Fruit fly (Drosophila melanogaster) whole organism, adult: ENCODE measurements around the gene CG7300.

Experiments used
- CG11617 ChIP-seq: fragments of 200-800 bp; sonication (Bioruptor generic); optimal IDR thresholded peaks from 2 replicates; lab custom pipeline; 2017; ENCODE audit warnings: mild to moderate bottlenecking, missing biosample characterization, missing genetic modification reagents, missing genetic modification characterization
- CG12768 ChIP-seq: fragments of 200-800 bp; sonication (Bioruptor generic); optimal IDR thresholded peaks from 2 replicates; lab custom pipeline; 2017; ENCODE audit warnings: missing biosample characterization, missing genetic modification characterization, mild to moderate bottlenecking, moderate library complexity, missing genetic modification reagents
- CG33017 ChIP-seq: fragments of 200-800 bp; sonication (Bioruptor generic); optimal IDR thresholded peaks from 2 replicates; lab custom pipeline; 2018; ENCODE audit warnings: missing biosample characterization, mild to moderate bottlenecking, missing genetic modification characterization, moderate library complexity
- CG5204 ChIP-seq: fragments of 200-800 bp; sonication (Bioruptor generic); optimal IDR thresholded peaks from 2 replicates; lab custom pipeline; 2016; ENCODE audit warnings: missing biosample characterization, missing genetic modification characterization
- CG7045 ChIP-seq: fragments of 200-800 bp; sonication (Bioruptor generic); optimal IDR thresholded peaks from 2 replicates; lab custom pipeline; 2017; ENCODE audit warnings: missing biosample characterization, mild to moderate bottlenecking, missing genetic modification characterization
- CG7101 ChIP-seq: fragments of 200-800 bp; sonication (Bioruptor generic); optimal IDR thresholded peaks from 2 replicates; lab custom pipeline; 2018; ENCODE audit warnings: missing biosample characterization, mild to moderate bottlenecking, missing genetic modification characterization, moderate library complexity
- Clk ChIP-seq: fragments of 200-800 bp; sonication (Bioruptor generic); optimal IDR thresholded peaks from 2 replicates; lab custom pipeline; 2017; ENCODE audit warnings: missing biosample characterization, missing genetic modification characterization
- Crg-1 ChIP-seq: fragments of 200-800 bp; sonication (Bioruptor generic); optimal IDR thresholded peaks from 2 replicates; lab custom pipeline; 2016; ENCODE audit warnings: missing biosample characterization, missing genetic modification characterization
- bab1 ChIP-seq: fragments of 200-800 bp; sonication (Bioruptor generic); optimal IDR thresholded peaks from 3 replicates; lab custom pipeline; 2019; ENCODE audit warnings: missing biosample characterization, mild to moderate bottlenecking, missing genetic modification characterization, moderate library complexity
- cic ChIP-seq: fragments of 200-800 bp; sonication (Bioruptor generic); optimal IDR thresholded peaks from 2 replicates; lab custom pipeline; 2017; ENCODE audit warnings: missing biosample characterization, mild to moderate bottlenecking, missing genetic modification characterization, moderate library complexity
- kay ChIP-seq: fragments of 200-800 bp; sonication (Bioruptor generic); peaks from one replicate; lab custom pipeline; 2016; ENCODE audit warnings: missing biosample characterization, missing genetic modification characterization, borderline replicate concordance
- ovo ChIP-seq: fragments of 200-800 bp; sonication (Bioruptor generic); optimal IDR thresholded peaks from 2 replicates; lab custom pipeline; 2016; ENCODE audit warnings: missing biosample characterization, missing genetic modification characterization
- pad ChIP-seq: fragments of 200-800 bp; sonication (Bioruptor generic); optimal IDR thresholded peaks from 3 replicates; lab custom pipeline; 2017; ENCODE audit warnings: missing biosample characterization, missing genetic modification characterization, mild to moderate bottlenecking, moderate library complexity, missing genetic modification reagents

dm6 chr2L:10711221-10711620, 13.4 kb upstream of the CG7300 start:
- TF ChIP-seq pad (GFP tag; lab: Kevin White, UChicago) (no peak), CG12768 (GFP tag; lab: Kevin White, UChicago) (no peak), cic (GFP tag; lab: Kevin White, UChicago) (no peak), CG7045 (GFP tag; lab: Kevin White, UChicago) (no peak), Clk (GFP tag; lab: Kevin White, UChicago) (no peak), CG33017 (no peak), Crg-1 (GFP tag; lab: Kevin White, UChicago) (no peak), CG7101 (tag; lab: Kevin White, UChicago) (no peak), CG11617 (GFP tag; lab: Kevin White, UChicago) (no peak), ovo (no peak), bab1 (GFP tag; lab: Kevin White, UChicago) (no peak), kay (GFP tag; lab: Kevin White, UChicago) (no peak), CG5204 (GFP tag; lab: Kevin White, UChicago) (no peak)
